Worm (Caenorhabditis elegans): Measurements from ENCODE around the gene hrpu-1.

DNA sequence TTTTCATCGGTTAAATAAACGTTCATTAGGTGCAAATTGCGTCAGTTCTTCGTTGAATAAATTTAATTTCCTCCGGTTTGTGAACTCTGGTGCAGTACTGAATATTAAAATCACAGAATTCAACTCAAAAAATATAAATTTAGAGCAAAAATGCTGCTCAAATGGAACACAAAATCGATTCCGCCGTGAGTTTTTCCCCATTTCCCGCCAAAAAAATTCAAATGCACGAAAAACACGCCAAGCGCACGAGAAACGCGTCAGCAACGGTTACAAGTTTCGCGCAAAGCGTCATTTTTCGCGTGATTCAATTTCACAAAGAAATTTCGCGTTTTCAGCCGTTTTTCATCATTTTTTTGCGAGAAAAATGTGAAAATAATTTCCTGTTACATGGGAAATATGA is at the start of gene hrpu-1:
- TF ChIP-seq pes-1 (GFP tag; IDR thresholded peaks at IDR 0.05) = peak; percentile 17; the same call in 1 of the 2 replicates
- no peak for TF ChIP-seq tbx-37 (GFP tag; conservative IDR thresholded peaks at IDR 0.05)
- peak; percentile 31 for TF ChIP-seq ama-1 (optimal IDR thresholded peaks at IDR 0.05)
- TF ChIP-seq sea-1 (GFP tag; conservative IDR thresholded peaks at IDR 0.05) = no peak
- no peak for TF ChIP-seq ceh-13 (GFP tag; optimal IDR thresholded peaks at IDR 0.05)
- no peak for TF ChIP-seq ceh-36 (tag; optimal IDR thresholded peaks at IDR 0.05)
- no peak for TF ChIP-seq flt-1 (GFP tag; IDR thresholded peaks at IDR 0.05)
- TF ChIP-seq ets-7 (tag; optimal IDR thresholded peaks at IDR 0.05) = no peak
- no peak for TF ChIP-seq hnd-1 (tag; optimal IDR thresholded peaks at IDR 0.05)
- TF ChIP-seq B0310.2 (tag; optimal IDR thresholded peaks at IDR 0.05) = no peak

Data from whole organism, early embryonic.